Worm (Caenorhabditis elegans): ENCODE measurements around the gene C10A4.7.

ce11 chrX:7376941-7377340 lies 38.4 kb downstream of the C10A4.7 start, which contains the start of gene npr-8:
- TF ChIP-seq nhr-237 (tag; optimal IDR thresholded peaks at IDR 0.05) (no peak), jun-1 (tag; optimal IDR thresholded peaks at IDR 0.05) (no peak)

Measured in whole organism, L3 larva.